Worm (Caenorhabditis elegans): ENCODE results near the gene ttr-14.
A peak's percentile ranks its signal among the peaks of the same experiment; 100 is the strongest.

Gene ttr-14

DNA sequence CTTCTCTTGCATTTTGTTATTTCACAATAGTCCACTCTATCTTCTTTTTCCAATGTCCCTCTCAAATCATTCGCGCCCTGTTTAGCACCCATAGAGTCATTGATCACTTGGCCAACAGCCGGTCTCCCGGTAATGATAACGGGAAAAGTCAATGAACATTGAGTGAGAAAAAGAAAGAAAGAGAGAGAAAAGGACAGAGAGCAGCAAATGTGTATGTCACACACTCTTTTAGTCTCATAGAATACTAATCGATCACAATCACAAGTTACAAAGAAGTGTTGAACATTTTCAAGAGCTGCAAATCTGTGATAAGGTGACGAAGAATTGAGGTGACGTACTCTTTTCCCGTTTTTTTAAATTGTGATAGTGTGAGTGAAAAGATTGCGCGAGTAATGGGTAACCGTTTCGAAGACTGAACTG lies 15.1 kb upstream of the ttr-14 start:
- TF ChIP-seq nfya-1 (tag; optimal IDR thresholded peaks at IDR 0.05) (peak; percentile 36), tbx-2 (tag; optimal IDR thresholded peaks at IDR 0.05) (peak; percentile 22), sox-2 (GFP tag; IDR thresholded peaks at IDR 0.05) (no peak), rnt-1 (tag; optimal IDR thresholded peaks at IDR 0.05) (peak; percentile 40), elt-2 (tag; optimal IDR thresholded peaks at IDR 0.05) (peak; percentile 10), ceh-19 (GFP tag; optimal IDR thresholded peaks at IDR 0.05) (no peak), ceh-18 (tag; optimal IDR thresholded peaks at IDR 0.05) (peak; percentile 81)

ce11 chrX:10772763-10773162 lies 14.5 kb upstream of the ttr-14 start:
- TF ChIP-seq ceh-2 (tag; optimal IDR thresholded peaks at IDR 0.05) (no peak), unc-55 (GFP tag; optimal IDR thresholded peaks at IDR 0.05) (no peak), unc-3 (GFP tag; conservative IDR thresholded peaks at IDR 0.05) (no peak), unc-3 (tag; optimal IDR thresholded peaks at IDR 0.05) (no peak)

ce11 chrX:10774865-10775264 lies 12.4 kb upstream of the ttr-14 start:
- TF ChIP-seq pros-1 (tag; optimal IDR thresholded peaks at IDR 0.05) (no peak), che-1 (tag; optimal IDR thresholded peaks at IDR 0.05) (no peak), eyg-1 (tag; optimal IDR thresholded peaks at IDR 0.05) (no peak), pat-9 (tag; optimal IDR thresholded peaks at IDR 0.05) (no peak), Y22D7AL.16 (tag; optimal IDR thresholded peaks at IDR 0.05) (no peak), lim-6 (tag; optimal IDR thresholded peaks at IDR 0.05) (no peak), syd-9 (tag; optimal IDR thresholded peaks at IDR 0.05) (no peak), ceh-45 (GFP tag; IDR thresholded peaks at IDR 0.05) (no peak), unc-3 (GFP tag; conservative IDR thresholded peaks at IDR 0.05) (no peak), unc-3 (tag; optimal IDR thresholded peaks at IDR 0.05) (no peak), hlh-6 (tag; optimal IDR thresholded peaks at IDR 0.05) (no peak), tbx-7 (tag; optimal IDR thresholded peaks at IDR 0.05) (no peak), ets-4 (tag; optimal IDR thresholded peaks at IDR 0.05) (no peak), fax-1 (tag; optimal IDR thresholded peaks at IDR 0.05) (no peak), nfya-1 (tag; optimal IDR thresholded peaks at IDR 0.05) (no peak), ceh-22 (tag; optimal IDR thresholded peaks at IDR 0.05) (no peak), unc-55 (GFP tag; optimal IDR thresholded peaks at IDR 0.05) (no peak), madf-2 (tag; optimal IDR thresholded peaks at IDR 0.05) (no peak), unc-42 (tag; optimal IDR thresholded peaks at IDR 0.05) (no peak)

- TF ChIP-seq unc-42 (tag; optimal IDR thresholded peaks at IDR 0.05) (no peak), ceh-34 (tag; optimal IDR thresholded peaks at IDR 0.05) (no peak), hlh-6 (tag; optimal IDR thresholded peaks at IDR 0.05) (no peak), elt-2 (tag; optimal IDR thresholded peaks at IDR 0.05) (peak; percentile 12), Y22D7AL.16 (tag; optimal IDR thresholded peaks at IDR 0.05) (no peak), ceh-30 (tag; optimal IDR thresholded peaks at IDR 0.05) (no peak), dve-1 (tag; optimal IDR thresholded peaks at IDR 0.05) (no peak), pat-9 (tag; optimal IDR thresholded peaks at IDR 0.05) (no peak), fax-1 (tag; optimal IDR thresholded peaks at IDR 0.05) (no peak)
These were observed 6.6 kb upstream of the ttr-14 start for ce11 chrX:10780542-10781266.

- TF ChIP-seq ztf-16 (tag; optimal IDR thresholded peaks at IDR 0.05) = no peak
These were observed 3.5 kb upstream of the ttr-14 start, which contains the start of gene clc-4 for ce11 chrX:10783822-10784221. Gene clc-4, minus strand, starts transcription at chrX:10783922.

ce11 chrX:10792435-10792834 lies 5.1 kb downstream of the ttr-14 start, which contains the start of gene vap-2:
Gene vap-2, minus strand, starts transcription at chrX:10792535.
- TF ChIP-seq ceh-2 (tag; optimal IDR thresholded peaks at IDR 0.05) (no peak), C08G9.2 (tag; optimal IDR thresholded peaks at IDR 0.05) (no peak), nhr-232 (tag; optimal IDR thresholded peaks at IDR 0.05) (no peak), pat-9 (tag; optimal IDR thresholded peaks at IDR 0.05) (no peak)

Measured in whole organism, late embryonic.